Fruit fly (Drosophila melanogaster) whole organism, wandering third instar larva: ENCODE measurements around the gene Grx1.

Source experiments
- Abd-B ChIP-seq: fragments of >200 bp; optimal IDR thresholded peaks from 2 replicates; lab custom pipeline; 2017; ENCODE audit warnings: missing biosample characterization, missing genetic modification characterization
- CG32264 ChIP-seq: fragments of 200-800 bp; sonication (Bioruptor generic); optimal IDR thresholded peaks from 2 replicates; lab custom pipeline; 2016; ENCODE audit warnings: missing biosample characterization, missing genetic modification characterization
- CG9705 ChIP-seq: fragments of 200-800 bp; sonication (Bioruptor generic); optimal IDR thresholded peaks from 2 replicates; lab custom pipeline; 2018; ENCODE audit warnings: missing biosample characterization, mild to moderate bottlenecking, missing genetic modification characterization
- CrebA ChIP-seq: fragments of 200-800 bp; sonication (Bioruptor generic); optimal IDR thresholded peaks from 2 replicates; lab custom pipeline; 2016; ENCODE audit warnings: missing biosample characterization, mild to moderate bottlenecking, missing genetic modification characterization, borderline replicate concordance
- Dfd ChIP-seq: fragments of >200 bp; optimal IDR thresholded peaks from 2 replicates; lab custom pipeline; 2017; ENCODE audit warnings: missing biosample characterization, missing genetic modification characterization
- Dif ChIP-seq: fragments of 200-275, 200-300 bp; sonication (Bioruptor generic); optimal IDR thresholded peaks from 2 replicates; lab custom pipeline; 2018; ENCODE audit warnings: missing biosample characterization, missing genetic modification characterization; ENCODE audit not compliant: partially characterized antibody
- GATAd ChIP-seq: sonication (Bioruptor generic); optimal IDR thresholded peaks from 2 replicates; lab custom pipeline; 2016; ENCODE audit warnings: missing biosample characterization, missing genetic modification characterization
- HLH106 ChIP-seq: fragments of 200-800 bp; optimal IDR thresholded peaks from 3 replicates; lab custom pipeline; 2019; ENCODE audit warnings: missing biosample characterization, mild to moderate bottlenecking, missing genetic modification characterization, moderate library complexity
- Hnf4 ChIP-seq: fragments of 200-800 bp; sonication (Bioruptor generic); optimal IDR thresholded peaks from 2 replicates; lab custom pipeline; 2016; ENCODE audit warnings: missing biosample characterization, mild to moderate bottlenecking, missing genetic modification characterization
- Hr78 ChIP-seq: fragments of >200 bp; optimal IDR thresholded peaks from 2 replicates; lab custom pipeline; 2017; ENCODE audit warnings: missing biosample characterization, missing genetic modification characterization
- Hr83 ChIP-seq: fragments of 200-300 bp; sonication (Bioruptor generic); optimal IDR thresholded peaks from 2 replicates; lab custom pipeline; 2016; ENCODE audit warnings: missing biosample characterization, mild to moderate bottlenecking, missing genetic modification characterization, moderate library complexity; ENCODE audit not compliant: poor library complexity, severe bottlenecking
- Jra ChIP-seq: sonication (Bioruptor generic); optimal IDR thresholded peaks from 2 replicates; lab custom pipeline; 2016; ENCODE audit warnings: missing biosample characterization, missing genetic modification characterization
- Mio ChIP-seq: sonication (Bioruptor generic); optimal IDR thresholded peaks from 2 replicates; lab custom pipeline; 2016; ENCODE audit warnings: missing biosample characterization, missing genetic modification characterization
- Myc ChIP-seq: fragments of >200 bp; optimal IDR thresholded peaks from 2 replicates; lab custom pipeline; 2017
- N ChIP-seq: fragments of >200 bp; optimal IDR thresholded peaks from 2 replicates; lab custom pipeline; 2018; ENCODE audit warnings: missing biosample characterization, missing external identifiers, missing genetic modification characterization
- OdsH ChIP-seq: fragments of 200-800 bp; sonication (Bioruptor generic); optimal IDR thresholded peaks from 2 replicates; lab custom pipeline; 2016; ENCODE audit warnings: missing biosample characterization, mild to moderate bottlenecking, missing genetic modification characterization
- Rel ChIP-seq, 2 experiments: fragments of 200-800 bp; sonication (Bioruptor generic) in 1 of 2; optimal IDR thresholded peaks; 2 replicates in 1 of 2; 3 replicates in 1 of 2; lab custom pipeline; 2016 to 2019; ENCODE audit warnings: mild to moderate bottlenecking in 2 of 2, missing biosample characterization in 2 of 2, missing genetic modification characterization in 2 of 2, moderate library complexity in 1 of 2
- Sp1 ChIP-seq: fragments of 200-800 bp; sonication (Bioruptor generic); optimal IDR thresholded peaks from 3 replicates; lab custom pipeline; 2019; ENCODE audit warnings: missing biosample characterization, mild to moderate bottlenecking, missing genetic modification characterization, moderate library complexity
- Vsx2 ChIP-seq: fragments of 200-300, 225-300 bp; sonication (Bioruptor generic); optimal IDR thresholded peaks from 2 replicates; lab custom pipeline; 2018; ENCODE audit warnings: missing biosample characterization, missing genetic modification characterization; ENCODE audit not compliant: partially characterized antibody
- br ChIP-seq: fragments of 200-800 bp; sonication (Bioruptor generic); optimal IDR thresholded peaks from 2 replicates; lab custom pipeline; 2016; ENCODE audit warnings: missing biosample characterization, missing genetic modification characterization
- brk ChIP-seq: fragments of 200-800 bp; sonication (Bioruptor generic); optimal IDR thresholded peaks from 2 replicates; lab custom pipeline; 2016; ENCODE audit warnings: missing biosample characterization, mild to moderate bottlenecking, missing genetic modification characterization
- dl ChIP-seq, 2 experiments: fragments of 175-275, 200-275 bp in 1 of 2; fragments of 200-275 bp in 1 of 2; sonication (Bioruptor generic); optimal IDR thresholded peaks; lab custom pipeline; 2018; ENCODE audit warnings: mild to moderate bottlenecking in 2 of 2, missing biosample characterization in 2 of 2, missing genetic modification characterization in 2 of 2, moderate library complexity in 2 of 2; ENCODE audit not compliant: partially characterized antibody in 2 of 2, insufficient read depth in 1 of 2
- dmrt93B ChIP-seq: fragments of 200-800 bp; sonication (Bioruptor generic); optimal IDR thresholded peaks from 2 replicates; lab custom pipeline; 2018; ENCODE audit warnings: missing biosample characterization, mild to moderate bottlenecking, missing genetic modification characterization
- dsf ChIP-seq: sonication (Bioruptor generic); optimal IDR thresholded peaks from 2 replicates; lab custom pipeline; 2016; ENCODE audit warnings: missing biosample characterization, missing genetic modification characterization, borderline replicate concordance
- ey ChIP-seq: fragments of 200-800 bp; sonication (Bioruptor generic); optimal IDR thresholded peaks from 2 replicates; lab custom pipeline; 2016; ENCODE audit warnings: missing biosample characterization, missing genetic modification characterization
- foxo ChIP-seq, 2 experiments: fragments of 200-800 bp; sonication (Bioruptor generic); optimal IDR thresholded peaks; 2 replicates in 1 of 2; 3 replicates in 1 of 2; lab custom pipeline; 2016 to 2017; ENCODE audit warnings: missing biosample characterization in 2 of 2, missing genetic modification characterization in 2 of 2
- fru ChIP-seq: fragments of 200-800 bp; sonication (Bioruptor generic); optimal IDR thresholded peaks from 3 replicates; lab custom pipeline; 2016; ENCODE audit warnings: missing biosample characterization, mild to moderate bottlenecking, missing genetic modification characterization
- h ChIP-seq: fragments of 200-800 bp; sonication (Bioruptor generic); optimal IDR thresholded peaks from 3 replicates; lab custom pipeline; 2016; ENCODE audit warnings: missing biosample characterization, mild to moderate bottlenecking, missing genetic modification characterization
- jim ChIP-seq: fragments of 175-275, 200-325 bp; sonication (Bioruptor generic); optimal IDR thresholded peaks from 2 replicates; lab custom pipeline; 2016; ENCODE audit warnings: missing biosample characterization, mild to moderate bottlenecking, missing genetic modification characterization
- lola ChIP-seq: fragments of >200 bp; optimal IDR thresholded peaks from 2 replicates; lab custom pipeline; 2017; ENCODE audit warnings: missing biosample characterization, missing genetic modification characterization
- pan ChIP-seq: fragments of >200 bp; optimal IDR thresholded peaks from 2 replicates; lab custom pipeline; 2017
- psq ChIP-seq: fragments of 200-800 bp; sonication (Bioruptor generic); optimal IDR thresholded peaks from 3 replicates; lab custom pipeline; 2017; ENCODE audit warnings: missing biosample characterization, mild to moderate bottlenecking, missing genetic modification characterization, moderate library complexity
- rgr ChIP-seq: fragments of 200-800 bp; sonication (Bioruptor generic); optimal IDR thresholded peaks from 3 replicates; lab custom pipeline; 2016; ENCODE audit warnings: missing biosample characterization, mild to moderate bottlenecking, missing genetic modification characterization
- sage ChIP-seq: fragments of 200-800 bp; sonication (Bioruptor generic); optimal IDR thresholded peaks from 2 replicates; lab custom pipeline; 2016; ENCODE audit warnings: missing biosample characterization, mild to moderate bottlenecking, missing genetic modification characterization
- sv ChIP-seq: fragments of 200-800 bp; sonication (Bioruptor generic); optimal IDR thresholded peaks from 3 replicates; lab custom pipeline; 2016; ENCODE audit warnings: missing biosample characterization, missing genetic modification characterization
- tai ChIP-seq: sonication (Bioruptor generic); optimal IDR thresholded peaks from 2 replicates; lab custom pipeline; 2016; ENCODE audit warnings: missing biosample characterization, missing genetic modification characterization
- usp ChIP-seq: fragments of >200 bp; optimal IDR thresholded peaks from 2 replicates; lab custom pipeline; 2017; ENCODE audit warnings: missing biosample characterization, missing genetic modification characterization
- woc ChIP-seq: sonication (Bioruptor generic); optimal IDR thresholded peaks from 2 replicates; lab custom pipeline; 2016; ENCODE audit warnings: missing biosample characterization, mild to moderate bottlenecking, missing genetic modification characterization

Grx1 gene

dm6 chr3L:18865447-18866367, 3.3 kb upstream of the Grx1 start, which contains the start of gene CG14074:
Gene CG14074, plus strand, starts transcription at chr3L:18866225.
- TF ChIP-seq HLH106, result no peak
- TF ChIP-seq Rel (GFP tag; optimal IDR thresholded peaks at IDR 0.05; lab: Kevin White, UChicago), result no peak
- TF ChIP-seq Rel (tag; optimal IDR thresholded peaks at IDR 0.05; lab: Kevin White, UChicago), result peak; percentile 52
- peak; percentile 0 for TF ChIP-seq brk (GFP tag; lab: Kevin White, UChicago)
- peak; percentile 11 for TF ChIP-seq woc (GFP tag; lab: Kevin White, UChicago)
- peak; percentile 64 for TF ChIP-seq sage (GFP tag; lab: Kevin White, UChicago)

DNA sequence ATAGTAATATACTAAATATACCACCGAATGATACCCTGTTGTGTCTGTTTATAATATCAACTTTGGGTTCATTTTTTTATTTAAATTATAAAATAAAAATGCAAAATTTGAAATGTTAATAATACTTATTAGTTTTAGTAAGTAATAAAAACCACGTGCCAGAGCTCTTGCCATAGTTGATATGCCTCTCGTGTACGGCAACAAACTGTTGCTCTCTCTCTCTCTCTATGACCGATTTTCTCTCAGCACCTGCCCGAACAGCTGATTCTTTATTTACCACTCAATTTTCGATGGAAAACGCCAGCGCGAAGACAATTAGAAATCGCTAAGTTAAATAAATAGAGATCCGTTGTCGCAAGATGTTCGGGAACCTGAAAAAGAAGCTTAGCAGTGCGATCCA, 1.5 kb upstream of the Grx1 start, which contains the start of gene Dysb:
TSS of gene Dysb (plus strand) at position 251 of the 400 bp plus-strand sequence.
- TF ChIP-seq CrebA (GFP tag; lab: Kevin White, UChicago) (no peak), Hr78 (GFP tag; lab: Kevin White, UChicago) (no peak), CG9705 (GFP tag; lab: Kevin White, UChicago) (peak; percentile 67), psq (GFP tag; lab: Kevin White, UChicago) (peak; percentile 76), Hnf4 (GFP tag; lab: Kevin White, UChicago) (peak; percentile 82), Hr83 (peak; percentile 84), jim (GFP tag; lab: Kevin White, UChicago) (no peak), Dfd (no peak), tai (GFP tag; lab: Kevin White, UChicago) (no peak), dl (GFP tag; optimal IDR thresholded peaks at IDR 0.05; lab: Kevin White, UChicago; ENCODE audit: insufficient read depth in 1 of 2, partially characterized antibody in 2 of 2) (no peak), brk (GFP tag; lab: Kevin White, UChicago) (peak; percentile 79), N (GFP tag; lab: Kevin White, UChicago) (no peak), Mio (GFP tag; lab: Kevin White, UChicago) (no peak), Abd-B (GFP tag; lab: Kevin White, UChicago) (no peak), GATAd (GFP tag; lab: Kevin White, UChicago) (no peak), ey (GFP tag; lab: Kevin White, UChicago) (peak; percentile 59), Rel (GFP tag; optimal IDR thresholded peaks at IDR 0.05; lab: Kevin White, UChicago) (no peak), Rel (tag; optimal IDR thresholded peaks at IDR 0.05; lab: Kevin White, UChicago) (peak; percentile 50), sage (GFP tag; lab: Kevin White, UChicago) (no peak), OdsH (GFP tag; lab: Kevin White, UChicago) (peak; percentile 78), foxo (GFP tag; optimal IDR thresholded peaks at IDR 0.05; lab: Kevin White, UChicago) (peak in 1 of 2 experiments; percentile 84), woc (GFP tag; lab: Kevin White, UChicago) (peak; percentile 73), dsf (GFP tag; lab: Kevin White, UChicago) (peak; percentile 37), CG32264 (GFP tag; lab: Kevin White, UChicago) (no peak), fru (peak; percentile 70), sv (peak; percentile 73), Jra (GFP tag; lab: Kevin White, UChicago) (peak; percentile 48), Sp1 (GFP tag; lab: Kevin White, UChicago) (peak; percentile 78), Dif (GFP tag; lab: Kevin White, UChicago) (peak; percentile 54), HLH106 (peak; percentile 78), usp (no peak), lola (no peak), Myc (lab: Kevin White, UChicago) (no peak), h (GFP tag; lab: Kevin White, UChicago) (peak; percentile 72), pan (lab: Kevin White, UChicago) (no peak), dmrt93B (peak; percentile 28), Vsx2 (GFP tag; lab: Kevin White, UChicago) (no peak), rgr (GFP tag; lab: Kevin White, UChicago) (peak; percentile 83), br (GFP tag; lab: Kevin White, UChicago) (peak; percentile 58)
